Fruit fly (Drosophila melanogaster): Measurements from ENCODE around the gene shams.

The shams gene

DNA sequence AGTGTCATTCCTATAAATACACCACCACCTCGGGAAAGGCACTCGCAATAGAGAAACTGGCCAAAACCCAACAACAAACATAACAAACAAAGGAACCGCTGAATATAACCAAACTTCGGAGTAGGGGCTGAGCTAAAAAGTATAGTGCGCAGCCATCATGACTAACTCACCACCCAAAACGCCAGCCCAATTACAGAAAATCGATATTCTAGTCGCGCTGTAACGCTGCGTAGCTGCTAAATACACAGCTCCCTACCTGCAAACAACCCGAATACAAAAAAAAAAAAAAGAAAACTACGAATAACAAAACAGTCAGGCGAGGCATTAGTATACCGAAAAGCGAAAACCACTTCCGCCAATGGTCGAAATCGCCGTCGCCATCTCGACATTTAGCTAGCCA lies 23.8 kb downstream of the shams start:
- TF ChIP-seq Ets98B (GFP tag; IDR thresholded peaks at IDR 0.05) (no peak), CG34367 (tag; optimal IDR thresholded peaks at IDR 0.05) (no peak), CG13204 (GFP tag; optimal IDR thresholded peaks at IDR 0.05) (no peak), D1 (tag; optimal IDR thresholded peaks at IDR 0.05) (no peak), CG4496 (GFP tag; IDR thresholded peaks at IDR 0.05) (no peak), CG8159 (tag; optimal IDR thresholded peaks at IDR 0.05) (no peak), fd96Ca (GFP tag; IDR thresholded peaks at IDR 0.05) (no peak), CG17806 (tag; optimal IDR thresholded peaks at IDR 0.05) (no peak), gl (tag; optimal IDR thresholded peaks at IDR 0.05) (no peak), CG12605 (GFP tag; IDR thresholded peaks at IDR 0.05) (no peak)

DNA sequence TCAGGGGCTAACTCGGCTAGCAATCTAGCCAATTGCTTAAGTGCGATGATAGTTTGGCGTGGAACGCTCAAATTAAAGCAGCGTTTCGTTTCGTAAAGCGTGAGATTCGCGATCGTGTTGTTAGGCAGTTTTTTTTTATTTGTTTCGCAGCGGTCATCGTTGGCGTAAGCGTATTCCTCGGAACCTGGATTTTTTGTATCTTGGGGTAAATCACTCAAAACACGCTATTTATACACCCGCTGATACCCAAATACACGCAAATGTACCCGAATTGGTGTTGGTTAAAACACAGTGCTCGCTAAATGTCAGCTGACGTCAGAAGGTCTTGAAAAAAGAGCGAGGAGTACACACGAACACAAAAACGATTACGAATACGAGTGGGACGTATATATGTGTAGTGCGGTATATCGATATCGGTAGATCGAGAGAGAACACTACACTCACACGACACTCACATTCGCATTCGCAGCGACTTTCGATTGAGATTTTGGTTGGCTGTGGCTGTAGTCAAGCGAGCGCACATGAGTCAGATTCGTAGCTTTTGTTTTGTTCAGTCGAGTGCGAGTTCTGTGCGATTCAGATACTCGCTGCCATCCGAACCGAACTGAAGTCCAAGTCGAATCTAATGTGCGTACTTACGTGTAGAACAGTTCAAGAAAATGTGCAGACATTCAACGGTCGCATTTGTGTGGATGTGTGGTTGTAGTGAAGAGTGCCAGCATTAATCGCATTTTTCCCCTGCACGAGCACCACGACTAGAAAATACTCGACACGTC lies 24.5 kb downstream of the shams start:
- no peak for TF ChIP-seq CG34367 (tag; optimal IDR thresholded peaks at IDR 0.05)
- peak; percentile 13 for TF ChIP-seq CG17806 (tag; optimal IDR thresholded peaks at IDR 0.05)
- peak; percentile 5 for TF ChIP-seq CG8301 (tag; optimal IDR thresholded peaks at IDR 0.05)
- TF ChIP-seq Pif1A (GFP tag; optimal IDR thresholded peaks at IDR 0.05) = no peak
- no peak for TF ChIP-seq CG8159 (tag; optimal IDR thresholded peaks at IDR 0.05)
- TF ChIP-seq D1 (tag; optimal IDR thresholded peaks at IDR 0.05) = no peak
- TF ChIP-seq EcR (GFP tag; optimal IDR thresholded peaks at IDR 0.05) = peak; percentile 72
- TF ChIP-seq CG15710 (tag; optimal IDR thresholded peaks at IDR 0.05) = peak; percentile 11
- peak; percentile 44 for TF ChIP-seq gl (tag; optimal IDR thresholded peaks at IDR 0.05)
- no peak for TF ChIP-seq CG14655 (GFP tag; optimal IDR thresholded peaks at IDR 0.05)
- peak; percentile 39 for TF ChIP-seq Snoo (tag; optimal IDR thresholded peaks at IDR 0.05)
- peak; percentile 59 for TF ChIP-seq Pif1B (GFP tag; optimal IDR thresholded peaks at IDR 0.05)

DNA sequence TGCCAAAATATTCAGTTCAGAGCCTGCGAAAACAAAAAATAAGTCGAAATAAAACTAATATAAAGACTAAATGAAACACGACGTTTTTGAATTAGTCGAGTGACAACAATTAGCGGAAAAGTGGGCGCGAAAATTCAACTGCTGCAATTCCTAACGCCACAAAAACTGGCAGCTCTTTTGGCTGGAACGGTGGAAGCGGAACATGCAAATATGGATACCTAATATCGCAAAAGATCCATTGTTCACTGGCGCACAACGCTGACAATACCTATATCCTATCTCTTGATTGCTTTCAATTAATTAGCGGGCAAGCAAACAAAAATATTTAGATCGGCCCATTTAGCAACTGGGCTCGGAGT lies 25.0 kb downstream of the shams start, which contains the start of gene CG11791:
Gene CG11791 (plus strand): TSS at position 234 of the 359 bp plus-strand sequence.
- TF ChIP-seq CG32121 (GFP tag; IDR thresholded peaks at IDR 0.05) (no peak), CG4496 (GFP tag; IDR thresholded peaks at IDR 0.05) (no peak), CG14655 (GFP tag; optimal IDR thresholded peaks at IDR 0.05) (no peak), CG34367 (tag; optimal IDR thresholded peaks at IDR 0.05) (no peak), CG15710 (tag; optimal IDR thresholded peaks at IDR 0.05) (no peak), Pif1A (GFP tag; optimal IDR thresholded peaks at IDR 0.05) (no peak), D1 (tag; optimal IDR thresholded peaks at IDR 0.05) (no peak)

DNA sequence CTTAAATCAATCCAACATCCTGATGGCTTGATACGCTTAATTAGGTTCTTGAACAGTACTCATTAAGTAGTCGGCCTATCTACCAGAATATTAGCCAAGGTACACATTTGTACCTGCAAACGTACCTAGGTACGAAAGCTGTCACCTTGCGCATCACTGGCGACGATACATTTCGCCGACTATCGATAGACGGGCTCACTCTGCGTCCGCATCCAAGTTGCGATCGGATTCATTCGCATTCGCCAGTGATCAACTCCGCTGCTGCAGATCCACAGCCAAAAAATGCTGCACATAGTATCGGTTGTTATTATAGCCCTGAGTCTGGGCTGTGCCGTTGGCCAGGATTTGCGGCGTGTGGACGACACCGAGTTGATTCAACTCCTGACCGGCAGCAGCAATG lies 26.9 kb downstream of the shams start, which contains the start of gene CG11790:
Gene CG11790 (plus strand): TSS at position 203 of the 400 bp plus-strand sequence.
- TF ChIP-seq CG8301 (tag; optimal IDR thresholded peaks at IDR 0.05) (no peak), CG32121 (GFP tag; IDR thresholded peaks at IDR 0.05) (peak; percentile 15; the same call in 1 of the 2 replicates), CG4496 (GFP tag; IDR thresholded peaks at IDR 0.05) (0 out of 3 replicates have a peak, but pooled peaks have one; percentile 31)

DNA sequence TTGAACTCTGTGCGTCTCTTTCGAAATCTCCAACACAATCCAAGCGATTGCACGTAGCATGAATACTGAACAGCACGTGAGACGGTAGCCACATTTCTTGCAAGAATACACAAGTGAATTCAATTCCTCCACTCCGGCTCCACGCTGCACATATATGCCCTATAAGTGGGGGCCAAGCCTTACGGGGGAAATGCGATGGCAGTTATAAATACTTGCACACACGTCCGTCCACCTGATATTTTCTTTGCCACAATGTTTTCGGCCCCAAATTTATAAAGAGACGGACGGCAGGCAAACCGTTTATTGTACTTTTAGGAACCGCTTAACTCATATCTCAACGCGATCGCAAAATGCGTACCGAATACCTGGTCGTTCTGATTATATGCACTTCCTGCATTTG lies 28.4 kb downstream of the shams start, which contains the start of gene CG11786:
Gene CG11786 (plus strand): TSS at position 301 of the 400 bp plus-strand sequence.
- TF ChIP-seq CG9948 (tag; optimal IDR thresholded peaks at IDR 0.05) = no peak
- TF ChIP-seq CG8159 (tag; optimal IDR thresholded peaks at IDR 0.05) = no peak
- TF ChIP-seq CG12605 (GFP tag; IDR thresholded peaks at IDR 0.05) = no peak
- TF ChIP-seq CG34367 (tag; optimal IDR thresholded peaks at IDR 0.05) = no peak
- TF ChIP-seq CG15710 (tag; optimal IDR thresholded peaks at IDR 0.05) = no peak
- no peak for TF ChIP-seq EcR (GFP tag; optimal IDR thresholded peaks at IDR 0.05)
- TF ChIP-seq CG17806 (tag; optimal IDR thresholded peaks at IDR 0.05) = no peak

DNA sequence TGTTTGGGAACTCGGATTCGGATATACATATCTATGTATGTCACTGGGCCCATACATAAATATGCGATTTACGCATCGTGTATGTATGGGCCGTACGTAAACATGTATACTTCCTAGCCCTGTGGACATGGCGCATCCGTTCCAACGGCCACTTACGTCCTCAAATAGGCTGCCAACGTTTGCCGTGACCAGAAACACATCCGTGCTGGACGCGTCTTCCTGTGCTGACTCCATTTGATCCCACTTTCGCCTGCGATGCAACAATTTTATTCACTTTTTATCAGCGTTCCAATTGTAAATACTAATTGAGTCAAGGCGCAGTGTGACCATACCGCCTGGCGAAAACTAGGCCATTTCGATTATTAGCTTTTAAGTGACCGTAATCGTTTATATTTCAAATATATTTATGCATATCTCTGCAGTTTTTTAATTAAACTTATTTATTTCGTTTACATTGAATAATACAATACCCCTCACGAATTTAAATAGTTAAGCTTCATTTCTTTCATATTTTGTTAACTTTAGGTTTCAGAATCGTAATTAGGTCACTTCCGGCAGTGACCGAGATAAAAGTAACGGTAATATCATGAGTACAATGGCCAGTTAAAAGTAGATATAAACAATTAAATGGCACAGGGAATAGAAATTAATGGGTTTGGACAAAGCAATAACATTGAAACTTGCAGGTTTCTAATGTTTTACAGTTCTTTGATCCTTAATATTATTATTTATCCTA lies 29.4 kb downstream of the shams start, which contains the start of gene 5PtaseI:
Gene 5PtaseI (minus strand): TSS at position 336 of the 736 bp plus-strand sequence.
- no peak for TF ChIP-seq CG15710 (tag; optimal IDR thresholded peaks at IDR 0.05)
- TF ChIP-seq D1 (tag; optimal IDR thresholded peaks at IDR 0.05) = no peak
- no peak for TF ChIP-seq CG34367 (tag; optimal IDR thresholded peaks at IDR 0.05)
- TF ChIP-seq CG14655 (GFP tag; optimal IDR thresholded peaks at IDR 0.05) = no peak
- TF ChIP-seq rn (GFP tag; IDR thresholded peaks at IDR 0.05) = no peak
- TF ChIP-seq CG12605 (GFP tag; IDR thresholded peaks at IDR 0.05) = no peak
- TF ChIP-seq CG13204 (GFP tag; optimal IDR thresholded peaks at IDR 0.05) = no peak
- TF ChIP-seq CG32121 (GFP tag; IDR thresholded peaks at IDR 0.05) = no peak
- no peak for TF ChIP-seq gl (tag; optimal IDR thresholded peaks at IDR 0.05)
- TF ChIP-seq CG8301 (tag; optimal IDR thresholded peaks at IDR 0.05) = no peak
- no peak for TF ChIP-seq CG10348 (GFP tag; IDR thresholded peaks at IDR 0.05)
- no peak for TF ChIP-seq Ets98B (GFP tag; IDR thresholded peaks at IDR 0.05)
- TF ChIP-seq CG8159 (tag; optimal IDR thresholded peaks at IDR 0.05) = no peak
- no peak for TF ChIP-seq CG17806 (tag; optimal IDR thresholded peaks at IDR 0.05)
- no peak for TF ChIP-seq Pif1B (GFP tag; optimal IDR thresholded peaks at IDR 0.05)
- no peak for TF ChIP-seq Snoo (tag; optimal IDR thresholded peaks at IDR 0.05)
- no peak for TF ChIP-seq EcR (GFP tag; optimal IDR thresholded peaks at IDR 0.05)

Data from whole organism, pupa.